Worm (Caenorhabditis elegans): ENCODE measurements around the gene ergo-1.

ergo-1 gene

DNA sequence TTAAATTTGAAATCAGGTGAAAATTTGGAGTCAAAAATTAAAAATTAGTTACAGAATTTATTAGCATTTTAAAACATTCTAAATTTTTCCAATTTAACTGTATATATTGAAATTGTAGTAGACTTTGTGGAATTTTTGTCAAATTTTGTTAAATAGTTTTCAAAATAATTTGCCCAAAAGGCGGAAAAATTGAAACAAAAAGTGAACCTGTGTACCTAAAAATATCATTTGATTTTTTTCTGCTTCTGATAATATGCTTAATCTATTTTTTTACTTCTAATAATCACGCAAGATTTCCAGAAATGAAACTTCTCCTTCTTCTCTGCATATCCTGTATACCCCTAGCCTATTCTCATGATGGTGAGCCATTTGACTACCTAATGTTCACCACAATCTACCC is 52.7 kb downstream of the ergo-1 start, which contains the start of gene rnst-2:
TSS of gene rnst-2 (plus strand) at position 301 of the 400 bp plus-strand sequence.
- TF ChIP-seq mbf-1 (tag; optimal IDR thresholded peaks at IDR 0.05) = no peak
- TF ChIP-seq unc-55 (GFP tag; optimal IDR thresholded peaks at IDR 0.05) = no peak
- TF ChIP-seq gmeb-1 (tag; optimal IDR thresholded peaks at IDR 0.05) = no peak
- TF ChIP-seq ztf-4 (tag; optimal IDR thresholded peaks at IDR 0.05) = no peak
- no peak for TF ChIP-seq C34F6.9 (tag; optimal IDR thresholded peaks at IDR 0.05)
- TF ChIP-seq sem-4 (tag; optimal IDR thresholded peaks at IDR 0.05) = no peak
- TF ChIP-seq lin-11 (tag; optimal IDR thresholded peaks at IDR 0.05) = no peak
- TF ChIP-seq unc-39 (tag; optimal IDR thresholded peaks at IDR 0.05) = no peak
- no peak for TF ChIP-seq nhr-12 (tag; optimal IDR thresholded peaks at IDR 0.05)
- TF ChIP-seq sma-3 (GFP tag; optimal IDR thresholded peaks at IDR 0.05) = no peak
- TF ChIP-seq ztf-11 (tag; optimal IDR thresholded peaks at IDR 0.05) = no peak
- no peak for TF ChIP-seq peb-1 (tag; optimal IDR thresholded peaks at IDR 0.05)
- no peak for TF ChIP-seq R02D3.7 (tag; optimal IDR thresholded peaks at IDR 0.05)
- TF ChIP-seq nhr-23 (tag; optimal IDR thresholded peaks at IDR 0.05) = no peak
- no peak for TF ChIP-seq elt-3 (tag; optimal IDR thresholded peaks at IDR 0.05)
- no peak for TF ChIP-seq elt-1 (tag; optimal IDR thresholded peaks at IDR 0.05)
- TF ChIP-seq aly-2 (tag; optimal IDR thresholded peaks at IDR 0.05) = no peak
- TF ChIP-seq blmp-1 (tag; optimal IDR thresholded peaks at IDR 0.05; ENCODE audit: insufficient read depth) = no peak

DNA sequence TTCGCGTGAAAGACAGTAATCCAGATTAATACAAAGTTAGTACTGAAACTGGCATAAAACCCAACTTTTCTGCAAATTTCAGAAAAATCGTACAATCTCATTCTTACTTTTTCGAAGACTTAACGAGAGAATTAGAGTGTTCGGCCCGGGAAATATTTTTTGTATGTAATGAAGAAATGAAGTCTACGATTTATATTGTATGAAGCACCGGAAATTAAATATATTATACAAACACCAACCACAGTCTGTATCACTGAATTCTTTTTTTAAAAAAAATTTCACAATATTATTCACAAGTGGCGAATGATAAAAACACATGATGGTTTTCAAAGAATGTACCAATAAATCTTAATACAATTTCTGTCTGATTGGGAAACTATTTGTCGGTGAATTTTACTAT is 55.9 kb downstream of the ergo-1 start, which contains the start of gene str-67:
TSS of gene str-67 (minus strand) at position 101 of the 400 bp plus-strand sequence.
- no peak for TF ChIP-seq lin-13 (GFP tag; optimal IDR thresholded peaks at IDR 0.05)
- no peak for TF ChIP-seq alr-1 (tag; optimal IDR thresholded peaks at IDR 0.05)
- no peak for TF ChIP-seq sma-9 (GFP tag; optimal IDR thresholded peaks at IDR 0.05)
- no peak for TF ChIP-seq sma-9 (tag; optimal IDR thresholded peaks at IDR 0.05)
- TF ChIP-seq ztf-4 (tag; optimal IDR thresholded peaks at IDR 0.05) = no peak
- no peak for TF ChIP-seq unc-55 (GFP tag; optimal IDR thresholded peaks at IDR 0.05)
- no peak for TF ChIP-seq ztf-1 (GFP tag; conservative IDR thresholded peaks at IDR 0.05)
- no peak for TF ChIP-seq peb-1 (tag; optimal IDR thresholded peaks at IDR 0.05)
- TF ChIP-seq aly-2 (tag; optimal IDR thresholded peaks at IDR 0.05) = no peak
- TF ChIP-seq Y55F3AM.14 (GFP tag; optimal IDR thresholded peaks at IDR 0.05) = no peak
- no peak for TF ChIP-seq crh-2 (tag; optimal IDR thresholded peaks at IDR 0.05)

DNA sequence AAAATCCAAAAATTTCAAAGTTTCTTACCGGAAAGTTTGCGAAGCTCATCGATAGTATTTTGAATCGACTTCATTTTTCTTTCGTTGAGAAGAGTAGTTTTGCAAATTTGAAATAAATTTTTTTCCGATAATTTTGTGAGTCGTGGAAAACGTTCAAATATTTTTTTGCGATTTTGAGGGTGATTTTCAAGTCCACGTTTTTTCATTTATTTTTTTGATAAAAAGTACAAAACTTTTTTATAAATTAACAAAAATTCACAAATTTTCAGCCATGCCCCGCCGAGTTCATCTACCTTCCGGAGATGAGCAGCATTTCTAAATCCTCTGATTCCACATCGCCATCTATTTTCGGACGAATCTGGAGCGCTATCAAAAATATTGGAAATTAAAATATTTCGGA is 58.9 kb downstream of the ergo-1 start, which contains the start of gene K10C9.7:
TSS of gene K10C9.7 (minus strand) at position 101 of the 400 bp plus-strand sequence.
- TF ChIP-seq C34F6.9 (tag; optimal IDR thresholded peaks at IDR 0.05) (no peak), ztf-11 (tag; optimal IDR thresholded peaks at IDR 0.05) (no peak), unc-62 (GFP tag; optimal IDR thresholded peaks at IDR 0.05) (no peak), alr-1 (tag; optimal IDR thresholded peaks at IDR 0.05) (no peak)
